Fruit fly (Drosophila melanogaster) whole organism, wandering third instar larva: ENCODE results near the gene RpS21.

ENCODE experiments used
- GATAd ChIP-seq: sonication (Bioruptor generic); optimal IDR thresholded peaks from 2 replicates; lab custom pipeline; 2016; ENCODE audit warnings: missing biosample characterization, missing genetic modification characterization
- Vsx2 ChIP-seq: fragments of 200-300, 225-300 bp; sonication (Bioruptor generic); optimal IDR thresholded peaks from 2 replicates; lab custom pipeline; 2018; ENCODE audit warnings: missing biosample characterization, missing genetic modification characterization; ENCODE audit not compliant: partially characterized antibody
- brk ChIP-seq: fragments of 200-800 bp; sonication (Bioruptor generic); optimal IDR thresholded peaks from 2 replicates; lab custom pipeline; 2016; ENCODE audit warnings: missing biosample characterization, mild to moderate bottlenecking, missing genetic modification characterization
- ey ChIP-seq: fragments of 200-800 bp; sonication (Bioruptor generic); optimal IDR thresholded peaks from 2 replicates; lab custom pipeline; 2016; ENCODE audit warnings: missing biosample characterization, missing genetic modification characterization
- fru ChIP-seq: fragments of 200-800 bp; sonication (Bioruptor generic); optimal IDR thresholded peaks from 3 replicates; lab custom pipeline; 2016; ENCODE audit warnings: missing biosample characterization, mild to moderate bottlenecking, missing genetic modification characterization
- h ChIP-seq: fragments of 200-800 bp; sonication (Bioruptor generic); optimal IDR thresholded peaks from 3 replicates; lab custom pipeline; 2016; ENCODE audit warnings: missing biosample characterization, mild to moderate bottlenecking, missing genetic modification characterization
- pan ChIP-seq: fragments of >200 bp; optimal IDR thresholded peaks from 2 replicates; lab custom pipeline; 2017
- psq ChIP-seq: fragments of 200-800 bp; sonication (Bioruptor generic); optimal IDR thresholded peaks from 3 replicates; lab custom pipeline; 2017; ENCODE audit warnings: missing biosample characterization, mild to moderate bottlenecking, missing genetic modification characterization, moderate library complexity
- sage ChIP-seq: fragments of 200-800 bp; sonication (Bioruptor generic); optimal IDR thresholded peaks from 2 replicates; lab custom pipeline; 2016; ENCODE audit warnings: missing biosample characterization, mild to moderate bottlenecking, missing genetic modification characterization
- sv ChIP-seq: fragments of 200-800 bp; sonication (Bioruptor generic); optimal IDR thresholded peaks from 3 replicates; lab custom pipeline; 2016; ENCODE audit warnings: missing biosample characterization, missing genetic modification characterization
- tai ChIP-seq: sonication (Bioruptor generic); optimal IDR thresholded peaks from 2 replicates; lab custom pipeline; 2016; ENCODE audit warnings: missing biosample characterization, missing genetic modification characterization

DNA sequence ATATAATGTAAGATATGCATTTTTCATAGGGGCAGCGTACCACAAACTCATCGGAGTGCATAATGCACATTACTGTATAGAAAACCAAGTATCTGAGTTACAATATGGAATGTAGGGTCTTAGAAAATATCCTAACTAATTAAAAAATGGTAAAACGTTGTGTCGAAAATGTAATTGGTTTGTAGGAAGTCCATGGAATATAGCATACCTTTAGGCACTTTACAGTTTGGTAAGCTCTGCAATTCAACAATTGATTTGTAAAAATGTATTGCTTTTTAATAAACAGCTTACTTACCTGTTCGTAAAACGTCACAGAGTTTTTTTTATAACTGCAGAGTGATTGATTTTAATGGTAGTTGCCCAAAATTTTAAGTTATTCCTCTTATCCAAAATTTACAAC lies 43.7 kb upstream of the RpS21 start, which contains the start of gene CG2964:
- TF ChIP-seq psq (GFP tag; lab: Kevin White, UChicago) (no peak), fru (GFP tag; lab: Kevin White, UChicago) (no peak), h (no peak), tai (GFP tag; lab: Kevin White, UChicago) (no peak), Vsx2 (GFP tag; lab: Kevin White, UChicago) (no peak), GATAd (GFP tag; lab: Kevin White, UChicago) (no peak), pan (lab: Kevin White, UChicago) (no peak), brk (GFP tag; lab: Kevin White, UChicago) (no peak), ey (no peak), sage (GFP tag; lab: Kevin White, UChicago) (no peak), sv (no peak)
